Fruit fly (Drosophila melanogaster) whole organism, embryonic: ENCODE measurements around the gene CG14105.

ENCODE experiments used
- Bdp1 ChIP-seq: fragments of 200-800 bp; sonication (Bioruptor generic); optimal IDR thresholded peaks from 3 replicates; lab custom pipeline; 2016; ENCODE audit warnings: missing biosample characterization, missing genetic modification characterization
- BtbVII ChIP-seq: fragments of 200-800 bp; sonication (Bioruptor generic); optimal IDR thresholded peaks from 3 replicates; lab custom pipeline; 2017; ENCODE audit warnings: missing biosample characterization, mild to moderate bottlenecking, missing genetic modification characterization
- CG10654 ChIP-seq: fragments of 200-800 bp; sonication (Bioruptor generic); optimal IDR thresholded peaks from 2 replicates; lab custom pipeline; 2016; ENCODE audit warnings: missing biosample characterization, missing genetic modification characterization
- CG11247 ChIP-seq: fragments of 200-800 bp; sonication (Bioruptor generic); IDR thresholded peaks from 2 replicates; pipeline ENCODE4 v1.3.6; 2022; ENCODE audit warnings: missing biosample characterization, missing genetic modification characterization
- CG11398 ChIP-seq: fragments of 200-800 bp; sonication (Bioruptor generic); optimal IDR thresholded peaks from 2 replicates; lab custom pipeline; 2016; ENCODE audit warnings: missing biosample characterization, missing genetic modification characterization
- CG12071 ChIP-seq: fragments of 200-800 bp; sonication (Bioruptor generic); optimal IDR thresholded peaks from 3 replicates; lab custom pipeline; 2018; ENCODE audit warnings: missing biosample characterization, mild to moderate bottlenecking, missing genetic modification characterization
- CG12236 ChIP-seq: fragments of 200-800 bp; sonication (Bioruptor generic); optimal IDR thresholded peaks from 2 replicates; lab custom pipeline; 2016; ENCODE audit warnings: missing biosample characterization, missing genetic modification characterization
- CG12744 ChIP-seq: fragments of 200-800 bp; sonication (Bioruptor generic); optimal IDR thresholded peaks from 2 replicates; lab custom pipeline; 2016; ENCODE audit warnings: missing biosample characterization, missing genetic modification characterization
- CG13894 ChIP-seq: fragments of 200-800 bp; sonication (Bioruptor generic); optimal IDR thresholded peaks from 3 replicates; lab custom pipeline; 2018; ENCODE audit warnings: missing biosample characterization, mild to moderate bottlenecking, missing genetic modification characterization, moderate library complexity
- CG14014 ChIP-seq: fragments of 200-800 bp; sonication (Bioruptor generic); IDR thresholded peaks from 2 replicates; pipeline ENCODE4 v1.3.6; 2022; ENCODE audit warnings: missing biosample characterization, missing genetic modification characterization
- CG14441 ChIP-seq: fragments of 200-800 bp; sonication (Bioruptor generic); IDR thresholded peaks from 2 replicates; pipeline ENCODE4 v1.3.6; 2022; ENCODE audit warnings: missing biosample characterization, missing genetic modification characterization
- CG1602 ChIP-seq: fragments of 200-800 bp; sonication (Bioruptor generic); optimal IDR thresholded peaks from 3 replicates; lab custom pipeline; 2016; ENCODE audit warnings: missing biosample characterization, missing genetic modification characterization
- CG17359 ChIP-seq: fragments of 200-800 bp; sonication (Bioruptor generic); optimal IDR thresholded peaks from 3 replicates; lab custom pipeline; 2018; ENCODE audit warnings: missing biosample characterization, mild to moderate bottlenecking, missing genetic modification characterization, moderate library complexity
- CG17385 ChIP-seq: fragments of 200-800 bp; sonication (Bioruptor generic); optimal IDR thresholded peaks from 3 replicates; lab custom pipeline; 2018; ENCODE audit warnings: missing biosample characterization, mild to moderate bottlenecking, missing genetic modification characterization
- CG1792 ChIP-seq: fragments of 200-800 bp; sonication (Bioruptor generic); optimal IDR thresholded peaks from 2 replicates; lab custom pipeline; 2016; ENCODE audit warnings: missing biosample characterization, missing genetic modification characterization
- CG2116 ChIP-seq: fragments of 200-800 bp; sonication (Bioruptor generic); optimal IDR thresholded peaks from 3 replicates; lab custom pipeline; 2018; ENCODE audit warnings: missing biosample characterization, mild to moderate bottlenecking, missing genetic modification characterization
- CG2129 ChIP-seq: fragments of 200-800 bp; sonication (Bioruptor generic); IDR thresholded peaks from 2 replicates; pipeline ENCODE4 v1.3.6; 2022; ENCODE audit warnings: missing biosample characterization, missing genetic modification characterization; ENCODE audit not compliant: partially characterized antibody
- CG3065 ChIP-seq: fragments of 200-800 bp; sonication (Bioruptor generic); optimal IDR thresholded peaks from 2 replicates; lab custom pipeline; 2016; ENCODE audit warnings: missing biosample characterization, missing genetic modification characterization
- CG31365 ChIP-seq: fragments of 200-800 bp; sonication (Bioruptor generic); optimal IDR thresholded peaks from 2 replicates; lab custom pipeline; 2018; ENCODE audit warnings: missing biosample characterization, mild to moderate bottlenecking, missing genetic modification characterization
- CG34224 ChIP-seq: fragments of 200-800 bp; sonication (Bioruptor generic); IDR thresholded peaks from 3 replicates; pipeline ENCODE4 v1.3.6; 2022; ENCODE audit warnings: missing biosample characterization, missing genetic modification characterization; ENCODE audit not compliant: partially characterized antibody
- CG3838 ChIP-seq: fragments of 200-800 bp; sonication (Bioruptor generic); optimal IDR thresholded peaks from 3 replicates; lab custom pipeline; 2016; ENCODE audit warnings: missing biosample characterization, missing genetic modification characterization
- CG4282 ChIP-seq: fragments of 200-800 bp; sonication (Bioruptor generic); optimal IDR thresholded peaks from 2 replicates; lab custom pipeline; 2016; ENCODE audit warnings: missing biosample characterization, missing genetic modification characterization
- CG5180 ChIP-seq: fragments of 200-800 bp; sonication (Bioruptor generic); optimal IDR thresholded peaks from 3 replicates; lab custom pipeline; 2017; ENCODE audit warnings: missing biosample characterization, missing genetic modification characterization, mild to moderate bottlenecking, moderate library complexity, missing genetic modification reagents
- CG6765 ChIP-seq: fragments of 200-800 bp; sonication (Bioruptor generic); optimal IDR thresholded peaks from 3 replicates; lab custom pipeline; 2017; ENCODE audit warnings: missing biosample characterization, mild to moderate bottlenecking, missing genetic modification characterization
- CG6791 ChIP-seq: fragments of 200-800 bp; sonication (Bioruptor generic); IDR thresholded peaks from 3 replicates; pipeline ENCODE4 v1.3.6; 2022; ENCODE audit warnings: missing biosample characterization, missing genetic modification characterization; ENCODE audit not compliant: partially characterized antibody
- CG8089 ChIP-seq: fragments of 200-800 bp; sonication (Bioruptor generic); optimal IDR thresholded peaks from 3 replicates; lab custom pipeline; 2016; ENCODE audit warnings: missing biosample characterization, missing genetic modification characterization
- CG8281 ChIP-seq: fragments of 200-800 bp; sonication (Bioruptor generic); optimal IDR thresholded peaks from 2 replicates; lab custom pipeline; 2018; ENCODE audit warnings: missing biosample characterization, mild to moderate bottlenecking, missing genetic modification characterization, moderate library complexity
- CG9609 ChIP-seq: fragments of 200-800 bp; sonication (Bioruptor generic); optimal IDR thresholded peaks from 3 replicates; lab custom pipeline; 2016; ENCODE audit warnings: missing biosample characterization, missing genetic modification characterization
- D19B ChIP-seq: fragments of 200-800 bp; sonication (Bioruptor generic); optimal IDR thresholded peaks from 2 replicates; lab custom pipeline; 2017; ENCODE audit warnings: missing biosample characterization, mild to moderate bottlenecking, missing genetic modification characterization
- Dref ChIP-seq: fragments of 200-800 bp; sonication (Bioruptor generic); IDR thresholded peaks from 2 replicates; pipeline ENCODE4 v1.3.6; 2022; ENCODE audit warnings: missing biosample characterization, missing genetic modification characterization
- HLH3B ChIP-seq: fragments of 200-800 bp; sonication (Bioruptor generic); IDR thresholded peaks from 2 replicates; pipeline ENCODE4 v1.3.6; 2022; ENCODE audit warnings: missing biosample characterization, missing genetic modification characterization
- Hand ChIP-seq: fragments of 200-800 bp; sonication (Bioruptor generic); optimal IDR thresholded peaks from 2 replicates; lab custom pipeline; 2017; ENCODE audit warnings: mild to moderate bottlenecking, missing biosample characterization, missing genetic modification reagents, missing genetic modification characterization
- HmgZ ChIP-seq: fragments of 200-800 bp; sonication (Bioruptor generic); optimal IDR thresholded peaks from 2 replicates; lab custom pipeline; 2018; ENCODE audit warnings: missing biosample characterization, mild to moderate bottlenecking, missing genetic modification characterization
- MBD-R2 ChIP-seq: fragments of 200-800 bp; sonication (Bioruptor generic); IDR thresholded peaks from 2 replicates; pipeline ENCODE4 v1.3.6; 2022; ENCODE audit warnings: missing biosample characterization, missing genetic modification characterization
- NfI ChIP-seq: fragments of 200-800 bp; sonication (Bioruptor generic); optimal IDR thresholded peaks from 3 replicates; lab custom pipeline; 2018; ENCODE audit warnings: missing biosample characterization, mild to moderate bottlenecking, missing genetic modification characterization, moderate library complexity
- Sry-β ChIP-seq: fragments of 200-800 bp; sonication (Bioruptor generic); optimal IDR thresholded peaks from 2 replicates; lab custom pipeline; 2018; ENCODE audit warnings: missing biosample characterization, mild to moderate bottlenecking, missing genetic modification characterization, moderate library complexity
- Sry-δ ChIP-seq: fragments of 200-800 bp; sonication (Bioruptor generic); optimal IDR thresholded peaks from 2 replicates; lab custom pipeline; 2016; ENCODE audit warnings: missing biosample characterization, missing genetic modification characterization
- Taf1 ChIP-seq: fragments of 200-800 bp; sonication (Bioruptor generic); IDR thresholded peaks from 2 replicates; pipeline ENCODE4 v1.3.6; 2022; ENCODE audit warnings: missing biosample characterization, missing genetic modification characterization
- ac ChIP-seq: fragments of 200-800 bp; sonication (Bioruptor generic); optimal IDR thresholded peaks from 3 replicates; lab custom pipeline; 2017; ENCODE audit warnings: missing biosample characterization, mild to moderate bottlenecking, missing genetic modification characterization
- ato ChIP-seq: fragments of 200-800 bp; sonication (Bioruptor generic); IDR thresholded peaks from 2 replicates; pipeline ENCODE4 v1.3.6; 2022; ENCODE audit warnings: missing biosample characterization, missing genetic modification characterization; ENCODE audit not compliant: partially characterized antibody
- chm ChIP-seq: fragments of 200-800 bp; sonication (Bioruptor generic); IDR thresholded peaks from 2 replicates; pipeline ENCODE4 v1.3.6; 2022; ENCODE audit warnings: missing biosample characterization, missing genetic modification characterization
- corto ChIP-seq: fragments of 200-800 bp; sonication (Bioruptor generic); optimal IDR thresholded peaks from 2 replicates; lab custom pipeline; 2016; ENCODE audit warnings: missing biosample characterization, mild to moderate bottlenecking, missing genetic modification characterization, moderate library complexity
- crp ChIP-seq, 2 experiments: fragments of 200-800 bp; sonication (Bioruptor generic); optimal IDR thresholded peaks; 2 replicates in 1 of 2; 3 replicates in 1 of 2; lab custom pipeline; 2017; ENCODE audit warnings: missing biosample characterization in 2 of 2, missing genetic modification characterization in 2 of 2, mild to moderate bottlenecking in 1 of 2, moderate library complexity in 1 of 2
- dimm ChIP-seq: fragments of 200-800 bp; sonication (Bioruptor generic); IDR thresholded peaks from 2 replicates; pipeline ENCODE4 v1.3.6; 2022; ENCODE audit warnings: missing biosample characterization, missing genetic modification characterization
- luna ChIP-seq: fragments of 200-800 bp; sonication (Bioruptor generic); optimal IDR thresholded peaks from 2 replicates; lab custom pipeline; 2016; ENCODE audit warnings: missing biosample characterization, missing genetic modification characterization
- nmo ChIP-seq: fragments of 200-800 bp; sonication (Bioruptor generic); optimal IDR thresholded peaks from 2 replicates; lab custom pipeline; 2018; ENCODE audit warnings: missing biosample characterization, mild to moderate bottlenecking, missing genetic modification characterization, moderate library complexity
- odd ChIP-seq: fragments of 200-800 bp; sonication (Bioruptor generic); optimal IDR thresholded peaks from 2 replicates; lab custom pipeline; 2017; ENCODE audit warnings: missing biosample characterization, mild to moderate bottlenecking, missing genetic modification characterization
- phol ChIP-seq: fragments of 200-800 bp; sonication (Bioruptor generic); optimal IDR thresholded peaks from 3 replicates; lab custom pipeline; 2018; ENCODE audit warnings: missing biosample characterization, mild to moderate bottlenecking, missing genetic modification characterization, moderate library complexity
- tna ChIP-seq: fragments of 200-800 bp; sonication (Bioruptor generic); IDR thresholded peaks from 2 replicates; pipeline ENCODE4 v1.3.6; 2022; ENCODE audit warnings: missing biosample characterization, missing genetic modification characterization; ENCODE audit not compliant: partially characterized antibody
- twi ChIP-seq: fragments of 200-800 bp; optimal IDR thresholded peaks from 2 replicates; lab custom pipeline; 2019; ENCODE audit warnings: missing biosample characterization, mild to moderate bottlenecking, missing genetic modification characterization, moderate library complexity
- vvl ChIP-seq: fragments of 200-800 bp; sonication (Bioruptor generic); IDR thresholded peaks from 2 replicates; pipeline ENCODE4 v1.3.6; 2022; ENCODE audit warnings: missing biosample characterization, missing genetic modification characterization

CG14105 gene

DNA sequence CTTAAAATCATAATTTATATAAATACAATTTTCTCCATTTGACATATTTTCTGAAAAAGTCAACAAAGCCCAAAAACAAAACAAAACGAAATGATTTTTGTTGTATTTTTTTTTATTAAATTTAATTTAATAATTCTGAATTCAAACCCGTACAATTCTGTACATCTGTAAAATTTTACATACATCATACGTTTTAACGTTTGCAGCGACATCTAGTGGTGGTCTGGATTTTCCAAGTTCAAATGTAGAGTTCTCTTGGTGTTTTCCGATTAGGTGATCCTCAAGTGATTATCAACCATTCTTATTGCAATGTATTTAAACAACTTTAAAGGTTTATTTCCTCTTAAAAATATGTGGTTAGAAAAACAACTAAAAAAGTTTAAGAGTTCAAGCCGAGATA is 15.5 kb downstream of the CG14105 start (continued):
- no peak for TF ChIP-seq CG9609 (GFP tag; lab: Kevin White, UChicago)
- peak; percentile 37 for TF ChIP-seq vvl
- TF ChIP-seq Dref (GFP tag; lab: Robert Waterston, UW): no peak
- no peak for TF ChIP-seq D19B (GFP tag; lab: Kevin White, UChicago)
- TF ChIP-seq crp (GFP tag; optimal IDR thresholded peaks at IDR 0.05; lab: Kevin White, UChicago): no peak
- no peak for TF ChIP-seq CG3065 (GFP tag; lab: Kevin White, UChicago)
- peak; percentile 7 for TF ChIP-seq Sry-δ (GFP tag; lab: Kevin White, UChicago)
- TF ChIP-seq CG10654 (GFP tag; lab: Kevin White, UChicago): peak; percentile 33
- TF ChIP-seq Bdp1 (GFP tag; lab: Kevin White, UChicago): no peak
- TF ChIP-seq CG5180: no peak
- TF ChIP-seq chm (GFP tag; lab: Robert Waterston, UW): no peak
- no peak for TF ChIP-seq CG14441 (GFP tag; lab: Robert Waterston, UW)
- no peak for TF ChIP-seq corto
- no peak for TF ChIP-seq dimm (GFP tag; lab: Robert Waterston, UW)
- TF ChIP-seq HLH3B (GFP tag; lab: Robert Waterston, UW): peak; percentile 13; the same call in 1 of the 2 replicates
- peak; percentile 14 for TF ChIP-seq CG8089 (GFP tag; lab: Kevin White, UChicago)
- TF ChIP-seq nmo: peak; percentile 58
- TF ChIP-seq CG12071: no peak
- no peak for TF ChIP-seq CG13894 (tag; lab: Kevin White, UChicago)
- TF ChIP-seq CG2116 (GFP tag; lab: Kevin White, UChicago): peak; percentile 18
- TF ChIP-seq CG12744 (GFP tag; lab: Kevin White, UChicago): no peak
- no peak for TF ChIP-seq Taf1 (GFP tag; lab: Robert Waterston, UW)
- TF ChIP-seq CG14014: no peak
- TF ChIP-seq CG1602: peak; percentile 43
- TF ChIP-seq MBD-R2 (GFP tag; lab: Robert Waterston, UW): peak; percentile 17; the same call in 1 of the 2 replicates
- peak; percentile 42 for TF ChIP-seq phol (tag; lab: Kevin White, UChicago)
- no peak for TF ChIP-seq CG6791
- no peak for TF ChIP-seq tna
- no peak for TF ChIP-seq CG4282 (GFP tag; lab: Kevin White, UChicago)
- no peak for TF ChIP-seq CG8281 (tag; lab: Kevin White, UChicago)
- peak; percentile 32 for TF ChIP-seq NfI (GFP tag; lab: Kevin White, UChicago)
- TF ChIP-seq CG17385 (GFP tag; lab: Kevin White, UChicago): no peak
- no peak for TF ChIP-seq CG31365 (tag; lab: Kevin White, UChicago)
- TF ChIP-seq Hand (GFP tag; lab: Kevin White, UChicago): no peak
- no peak for TF ChIP-seq CG12236 (GFP tag; lab: Kevin White, UChicago)
- TF ChIP-seq luna (GFP tag; lab: Kevin White, UChicago): no peak
- TF ChIP-seq CG2129 (GFP tag; lab: Robert Waterston, UW): no peak
- TF ChIP-seq BtbVII (GFP tag; lab: Kevin White, UChicago): no peak
- TF ChIP-seq CG6765 (GFP tag; lab: Kevin White, UChicago): no peak
- TF ChIP-seq CG11247 (GFP tag; lab: Robert Waterston, UW): peak; percentile 57
- peak; percentile 54 for TF ChIP-seq CG17359 (tag; lab: Kevin White, UChicago)
- peak; percentile 61 for TF ChIP-seq HmgZ (tag; lab: Kevin White, UChicago)
- TF ChIP-seq ac (GFP tag; lab: Kevin White, UChicago): no peak
- TF ChIP-seq odd (GFP tag; lab: Kevin White, UChicago): no peak
- no peak for TF ChIP-seq CG34224
- TF ChIP-seq Sry-β (GFP tag; lab: Kevin White, UChicago): no peak
- peak; percentile 6 for TF ChIP-seq twi (tag; lab: Kevin White, UChicago)
- TF ChIP-seq CG11398 (GFP tag; lab: Kevin White, UChicago): no peak
- no peak for TF ChIP-seq CG3838 (GFP tag; lab: Kevin White, UChicago)
- no peak for TF ChIP-seq ato (GFP tag; lab: Robert Waterston, UW)
- TF ChIP-seq CG1792 (GFP tag; lab: Kevin White, UChicago): no peak
